Fruit fly (Drosophila melanogaster) whole organism, embryonic: Measurements from ENCODE around the gene PhKgamma.

Experiments
- Antp ChIP-seq: fragments of 200-800 bp; sonication (Bioruptor generic); optimal IDR thresholded peaks from 3 replicates; lab custom pipeline; 2016; ENCODE audit warnings: missing biosample characterization, missing genetic modification characterization
- Atf3 ChIP-seq: fragments of 200-800 bp; sonication (Bioruptor generic); optimal IDR thresholded peaks from 3 replicates; lab custom pipeline; 2016; ENCODE audit warnings: missing biosample characterization, missing genetic modification characterization
- CG10543 ChIP-seq: fragments of 200-800 bp; sonication (Bioruptor generic); optimal IDR thresholded peaks from 3 replicates; lab custom pipeline; 2017; ENCODE audit warnings: missing biosample characterization, mild to moderate bottlenecking, missing genetic modification characterization, moderate library complexity
- CG10565 ChIP-seq: fragments of 200-800 bp; sonication (Bioruptor generic); optimal IDR thresholded peaks from 3 replicates; lab custom pipeline; 2016; ENCODE audit warnings: missing biosample characterization, mild to moderate bottlenecking, missing genetic modification characterization
- CG11247 ChIP-seq: fragments of 200-800 bp; sonication (Bioruptor generic); IDR thresholded peaks from 2 replicates; pipeline ENCODE4 v1.3.6; 2022; ENCODE audit warnings: missing biosample characterization, missing genetic modification characterization
- CG12104 ChIP-seq: fragments of 200-800 bp; sonication (Bioruptor generic); optimal IDR thresholded peaks from 3 replicates; lab custom pipeline; 2016; ENCODE audit warnings: missing biosample characterization, missing genetic modification characterization
- CG13775 ChIP-seq: fragments of 200-800 bp; sonication (Bioruptor generic); optimal IDR thresholded peaks from 3 replicates; lab custom pipeline; 2017; ENCODE audit warnings: missing biosample characterization, mild to moderate bottlenecking, missing genetic modification characterization
- CG14965 ChIP-seq: fragments of 200-800 bp; sonication (Bioruptor generic); optimal IDR thresholded peaks from 2 replicates; lab custom pipeline; 2016; ENCODE audit warnings: missing biosample characterization, missing genetic modification characterization, borderline replicate concordance
- CG1603 ChIP-seq: fragments of 200-800 bp; sonication (Bioruptor generic); optimal IDR thresholded peaks from 2 replicates; lab custom pipeline; 2019; ENCODE audit warnings: missing biosample characterization, mild to moderate bottlenecking, missing genetic modification characterization, moderate library complexity
- CG17328 ChIP-seq: fragments of 200-800 bp; sonication (Bioruptor generic); IDR thresholded peaks from 2 replicates; pipeline ENCODE4 v1.3.6; 2022; ENCODE audit warnings: missing biosample characterization, missing genetic modification characterization
- CG17361 ChIP-seq: fragments of 200-800 bp; sonication (Bioruptor generic); IDR thresholded peaks from 3 replicates; pipeline ENCODE4 v1.3.6; 2022; ENCODE audit warnings: missing biosample characterization, missing genetic modification characterization
- CG30431 ChIP-seq: fragments of 200-800 bp; sonication (Bioruptor generic); optimal IDR thresholded peaks from 2 replicates; lab custom pipeline; 2017; ENCODE audit warnings: missing biosample characterization, missing genetic modification characterization
- CG3163 ChIP-seq: fragments of 200-800 bp; sonication (Bioruptor generic); optimal IDR thresholded peaks from 3 replicates; lab custom pipeline; 2016; ENCODE audit warnings: missing biosample characterization, missing genetic modification characterization
- CG3407 ChIP-seq: fragments of 200-800 bp; sonication (Bioruptor generic); optimal IDR thresholded peaks from 2 replicates; lab custom pipeline; 2018; ENCODE audit warnings: missing biosample characterization, mild to moderate bottlenecking, missing genetic modification characterization
- CG3847 ChIP-seq: fragments of 200-800 bp; sonication (Bioruptor generic); IDR thresholded peaks from 2 replicates; pipeline ENCODE4 v1.3.6; 2022; ENCODE audit warnings: missing biosample characterization, missing genetic modification characterization
- CG6175 ChIP-seq: fragments of 200-800 bp; sonication (Bioruptor generic); IDR thresholded peaks from 3 replicates; pipeline ENCODE4 v1.3.6; 2022; ENCODE audit warnings: missing biosample characterization, missing genetic modification characterization
- CG6791 ChIP-seq: fragments of 200-800 bp; sonication (Bioruptor generic); IDR thresholded peaks from 3 replicates; pipeline ENCODE4 v1.3.6; 2022; ENCODE audit warnings: missing biosample characterization, missing genetic modification characterization; ENCODE audit not compliant: partially characterized antibody
- CG7786 ChIP-seq: fragments of 200-800 bp; sonication (Bioruptor generic); optimal IDR thresholded peaks from 2 replicates; lab custom pipeline; 2016; ENCODE audit warnings: missing biosample characterization, missing genetic modification characterization
- CG9437 ChIP-seq: fragments of 200-800 bp; sonication (Bioruptor generic); optimal IDR thresholded peaks from 2 replicates; lab custom pipeline; 2018; ENCODE audit warnings: missing biosample characterization, mild to moderate bottlenecking, missing genetic modification characterization
- Camta ChIP-seq: fragments of 200-800 bp; sonication (Bioruptor generic); optimal IDR thresholded peaks from 2 replicates; lab custom pipeline; 2016; ENCODE audit warnings: missing biosample characterization, missing genetic modification characterization
- E2f1 ChIP-seq: fragments of 200-800 bp; sonication (Bioruptor generic); IDR thresholded peaks from 2 replicates; pipeline ENCODE4 v1.3.6; 2022; ENCODE audit warnings: missing biosample characterization, missing genetic modification characterization
- Ets65A ChIP-seq: fragments of 200-800 bp; sonication (Bioruptor generic); peaks from one replicate; lab custom pipeline; 2016; ENCODE audit warnings: missing biosample characterization, missing genetic modification characterization
- Gug ChIP-seq: fragments of 200-800 bp; sonication (Bioruptor generic); IDR thresholded peaks from 4 replicates; pipeline ENCODE4 v1.3.6; 2022; ENCODE audit warnings: missing biosample characterization, missing genetic modification characterization
- Hey ChIP-seq: fragments of 200-800 bp; sonication (Bioruptor generic); optimal IDR thresholded peaks from 3 replicates; lab custom pipeline; 2018; ENCODE audit warnings: missing biosample characterization, mild to moderate bottlenecking, missing genetic modification characterization
- MTF-1 ChIP-seq: fragments of 200-800 bp; sonication (Bioruptor generic); optimal IDR thresholded peaks from 2 replicates; lab custom pipeline; 2018; ENCODE audit warnings: missing biosample characterization, mild to moderate bottlenecking, missing genetic modification characterization, borderline replicate concordance
- Meics ChIP-seq: fragments of 200-800 bp; sonication (Bioruptor generic); optimal IDR thresholded peaks from 2 replicates; lab custom pipeline; 2017; ENCODE audit warnings: missing biosample characterization, mild to moderate bottlenecking, missing genetic modification characterization
- Sry-β ChIP-seq: fragments of 200-800 bp; sonication (Bioruptor generic); optimal IDR thresholded peaks from 2 replicates; lab custom pipeline; 2018; ENCODE audit warnings: missing biosample characterization, mild to moderate bottlenecking, missing genetic modification characterization, moderate library complexity
- Tbp ChIP-seq: fragments of >200 bp; optimal IDR thresholded peaks from 2 replicates; lab custom pipeline; 2018; ENCODE audit warnings: missing biosample characterization, missing genetic modification characterization
- Vsx1 ChIP-seq: fragments of 200-800 bp; sonication (Bioruptor generic); optimal IDR thresholded peaks from 2 replicates; lab custom pipeline; 2017; ENCODE audit warnings: missing biosample characterization, mild to moderate bottlenecking, missing genetic modification characterization, missing genetic modification reagents
- aop ChIP-seq: fragments of 200-800 bp; sonication (Bioruptor generic); IDR thresholded peaks from 2 replicates; pipeline ENCODE4 v1.3.6; 2022; ENCODE audit warnings: missing biosample characterization, missing genetic modification characterization
- bbx ChIP-seq: fragments of 200-800 bp; sonication (Bioruptor generic); IDR thresholded peaks from 2 replicates; pipeline ENCODE4 v1.3.6; 2022; ENCODE audit warnings: missing biosample characterization, missing genetic modification characterization; ENCODE audit not compliant: partially characterized antibody
- cg ChIP-seq: fragments of 200-800 bp; sonication (Bioruptor generic); optimal IDR thresholded peaks from 3 replicates; lab custom pipeline; 2019; ENCODE audit warnings: missing biosample characterization, mild to moderate bottlenecking, missing genetic modification characterization, moderate library complexity
- fd64A ChIP-seq: fragments of 200-800 bp; sonication (Bioruptor generic); optimal IDR thresholded peaks from 3 replicates; lab custom pipeline; 2018; ENCODE audit warnings: missing biosample characterization, mild to moderate bottlenecking, missing genetic modification characterization
- her ChIP-seq: fragments of 200-800 bp; sonication (Bioruptor generic); optimal IDR thresholded peaks from 2 replicates; lab custom pipeline; 2016; ENCODE audit warnings: missing biosample characterization, missing genetic modification characterization
- luna ChIP-seq: fragments of 200-800 bp; sonication (Bioruptor generic); optimal IDR thresholded peaks from 2 replicates; lab custom pipeline; 2016; ENCODE audit warnings: missing biosample characterization, missing genetic modification characterization
- nom ChIP-seq: fragments of 200-800 bp; sonication (Bioruptor generic); optimal IDR thresholded peaks from 2 replicates; lab custom pipeline; 2017; ENCODE audit warnings: missing biosample characterization, missing genetic modification characterization, mild to moderate bottlenecking, moderate library complexity, missing genetic modification reagents
- org-1 ChIP-seq: fragments of 200-800 bp; sonication (Bioruptor generic); optimal IDR thresholded peaks from 2 replicates; lab custom pipeline; 2017; ENCODE audit warnings: missing biosample characterization, missing genetic modification characterization
- pan ChIP-seq, 4 experiments: fragments of >200 bp in 3 of 4; fragments of 200-800 bp in 1 of 4; sonication (Bioruptor generic) in 1 of 4; optimal IDR thresholded peaks in 3 of 4; IDR thresholded peaks in 1 of 4; 2 replicates each; pipeline versions ENCODE4 v1.3.6 to Lab custom; 2017 to 2022; ENCODE audit warnings: missing biosample characterization in 2 of 4, missing genetic modification characterization in 2 of 4, mixed read lengths in 1 of 4
- pho ChIP-seq: fragments of 200-800 bp; sonication (Bioruptor generic); optimal IDR thresholded peaks from 2 replicates; lab custom pipeline; 2016; ENCODE audit warnings: missing biosample characterization, missing genetic modification characterization
- phol ChIP-seq: fragments of 200-800 bp; sonication (Bioruptor generic); optimal IDR thresholded peaks from 3 replicates; lab custom pipeline; 2018; ENCODE audit warnings: missing biosample characterization, mild to moderate bottlenecking, missing genetic modification characterization, moderate library complexity
- row ChIP-seq: fragments of 200-800 bp; sonication (Bioruptor generic); IDR thresholded peaks from 3 replicates; pipeline ENCODE4 v1.3.6; 2022; ENCODE audit warnings: missing biosample characterization, missing genetic modification characterization
- run ChIP-seq: fragments of 200-800 bp; sonication (Bioruptor generic); optimal IDR thresholded peaks from 3 replicates; lab custom pipeline; 2018; ENCODE audit warnings: missing biosample characterization, mild to moderate bottlenecking, missing genetic modification characterization
- sc ChIP-seq, 3 experiments: fragments of >200 bp in 2 of 3; fragments of 200-800 bp in 1 of 3; sonication (Bioruptor generic) in 1 of 3; optimal IDR thresholded peaks; 2 replicates in 2 of 3; 3 replicates in 1 of 3; lab custom pipeline; 2017; ENCODE audit warnings: mild to moderate bottlenecking in 1 of 3, missing biosample characterization in 1 of 3, missing genetic modification characterization in 1 of 3, missing genetic modification reagents in 1 of 3
- scrt ChIP-seq: fragments of 200-800 bp; sonication (Bioruptor generic); optimal IDR thresholded peaks from 2 replicates; lab custom pipeline; 2018; ENCODE audit warnings: missing biosample characterization, mild to moderate bottlenecking, missing genetic modification characterization, moderate library complexity
- shn ChIP-seq: fragments of 200-800 bp; sonication (Bioruptor generic); optimal IDR thresholded peaks from 3 replicates; lab custom pipeline; 2016; ENCODE audit warnings: missing biosample characterization, missing genetic modification characterization
- sisA ChIP-seq: fragments of 200-800 bp; sonication (Bioruptor generic); IDR thresholded peaks from 2 replicates; pipeline ENCODE4 v1.3.6; 2022; ENCODE audit warnings: missing biosample characterization, missing genetic modification characterization
- ssp ChIP-seq: fragments of 200-800 bp; sonication (Bioruptor generic); IDR thresholded peaks from 2 replicates; pipeline ENCODE4 v1.3.6; 2022; ENCODE audit warnings: missing biosample characterization, missing genetic modification characterization
- zf30C ChIP-seq: fragments of 200-800 bp; sonication (Bioruptor generic); optimal IDR thresholded peaks from 3 replicates; lab custom pipeline; 2018; ENCODE audit warnings: missing biosample characterization, mild to moderate bottlenecking, missing genetic modification characterization

Gene PhKgamma

DNA sequence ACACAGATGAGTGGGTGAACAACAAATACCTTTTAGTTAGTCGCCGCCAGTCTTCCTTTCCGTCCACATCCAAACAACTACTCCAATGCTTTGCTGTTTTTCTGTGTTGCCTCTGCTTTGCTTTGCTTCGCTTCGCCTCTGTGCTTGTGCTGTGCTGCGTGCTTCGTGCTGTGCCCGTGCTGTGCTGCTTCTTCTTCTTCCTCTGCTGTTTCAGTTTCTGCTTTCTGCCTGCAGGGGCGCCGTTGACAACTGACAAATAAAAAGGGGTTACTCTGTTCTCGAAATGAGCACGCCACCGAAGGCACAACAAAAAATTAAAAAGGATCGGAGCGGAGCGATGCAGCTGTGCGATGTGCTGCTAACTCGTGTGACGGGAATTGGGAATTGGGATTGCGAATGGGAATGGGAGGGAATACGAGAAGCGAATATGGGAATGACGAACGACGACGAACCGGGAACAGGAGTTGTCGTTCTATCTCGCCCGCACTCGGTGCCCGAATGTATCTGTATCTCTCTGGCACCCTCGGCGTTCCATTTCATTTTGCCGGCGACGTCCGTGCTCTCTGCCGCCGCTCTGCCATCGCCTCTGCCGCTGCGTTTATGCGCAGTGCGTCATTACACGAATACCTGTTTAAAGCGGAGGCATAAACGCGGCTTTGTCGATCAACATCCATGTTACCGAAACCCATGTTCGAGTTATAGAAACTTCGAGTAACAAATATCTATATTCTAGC is 19.8 kb downstream of the PhKgamma start (continued):
- TF ChIP-seq Atf3 (GFP tag; lab: Kevin White, UChicago) (peak; percentile 58), cg (no peak), pho (GFP tag; lab: Kevin White, UChicago) (peak; percentile 79), CG13775 (peak; percentile 59), CG10565 (no peak), CG3163 (GFP tag; lab: Kevin White, UChicago) (peak; percentile 71), CG3407 (GFP tag; lab: Kevin White, UChicago) (peak; percentile 25), fd64A (GFP tag; lab: Kevin White, UChicago) (no peak), E2f1 (GFP tag; lab: Robert Waterston, UW) (peak; percentile 41), CG14965 (GFP tag; lab: Kevin White, UChicago) (no peak), Ets65A (GFP tag; lab: Kevin White, UChicago) (peak; percentile 97), row (GFP tag; lab: Robert Waterston, UW) (peak; percentile 82), CG30431 (peak; percentile 53), CG17361 (GFP tag; lab: Robert Waterston, UW) (peak; percentile 75; the same call in 2 of the 3 replicates), CG3847 (GFP tag; lab: Robert Waterston, UW) (peak; percentile 68), Antp (GFP tag; lab: Kevin White, UChicago) (peak; percentile 77), MTF-1 (GFP tag; lab: Kevin White, UChicago) (no peak), Camta (GFP tag; lab: Kevin White, UChicago) (peak; percentile 9), Hey (tag; lab: Kevin White, UChicago) (no peak), org-1 (GFP tag; lab: Kevin White, UChicago) (peak; percentile 71), Vsx1 (peak; percentile 23), bbx (GFP tag; lab: Robert Waterston, UW) (peak; percentile 35; the same call in 1 of the 2 replicates), shn (GFP tag; lab: Kevin White, UChicago) (peak; percentile 75), her (GFP tag; lab: Kevin White, UChicago) (peak; percentile 55), aop (GFP tag; lab: Robert Waterston, UW) (0 out of 2 replicates have a peak, but pooled peaks have one; percentile 2), CG9437 (GFP tag; lab: Kevin White, UChicago) (peak; percentile 42), CG11247 (GFP tag; lab: Robert Waterston, UW) (peak; percentile 65), scrt (peak; percentile 37), CG1603 (tag; lab: Kevin White, UChicago) (peak; percentile 66), luna (GFP tag; lab: Kevin White, UChicago) (no peak), zf30C (GFP tag; lab: Kevin White, UChicago) (no peak), sisA (GFP tag; lab: Robert Waterston, UW) (peak; percentile 73), Gug (GFP tag; lab: Robert Waterston, UW) (peak; percentile 83), ssp (GFP tag; lab: Robert Waterston, UW) (peak; percentile 13; the same call in 1 of the 2 replicates), nom (peak; percentile 53), CG17328 (GFP tag; lab: Robert Waterston, UW) (no peak), CG7786 (GFP tag; lab: Kevin White, UChicago) (peak; percentile 82), pan (optimal IDR thresholded peaks at IDR 0.05; lab: Kevin White, UChicago) (no peak), pan (GFP tag; optimal IDR thresholded peaks at IDR 0.05 in 1 of 2, IDR thresholded peaks at IDR 0.05 in 1 of 2) (peak in 1 of 2 experiments; percentile 57), Sry-β (no peak), Tbp (GFP tag; lab: Kevin White, UChicago) (no peak), CG6791 (peak; percentile 62; the same call in 1 of the 3 replicates), sc (optimal IDR thresholded peaks at IDR 0.05; lab: Kevin White, UChicago) (no peak), sc (GFP tag; optimal IDR thresholded peaks at IDR 0.05; lab: Kevin White, UChicago) (peak; percentile 33), phol (tag; lab: Kevin White, UChicago) (peak; percentile 60), run (tag; lab: Kevin White, UChicago) (peak; percentile 26), CG10543 (GFP tag; lab: Kevin White, UChicago) (peak; percentile 73), Meics (GFP tag; lab: Kevin White, UChicago) (peak; percentile 82), CG12104 (GFP tag; lab: Kevin White, UChicago) (no peak), CG6175 (GFP tag; lab: Robert Waterston, UW) (peak; percentile 88)
